Worm (Caenorhabditis elegans): ENCODE data around the gene mac-1.

ce11 chrII:13298534-13298933 lies 22.2 kb downstream of the mac-1 start:
- TF ChIP-seq lin-13 (tag; optimal IDR thresholded peaks at IDR 0.05), result no peak
- TF ChIP-seq lsy-2 (tag; optimal IDR thresholded peaks at IDR 0.05), result no peak
- TF ChIP-seq nhr-12 (tag; optimal IDR thresholded peaks at IDR 0.05), result no peak
- TF ChIP-seq mab-5 (tag; optimal IDR thresholded peaks at IDR 0.05), result no peak
- no peak for TF ChIP-seq elt-1 (tag; optimal IDR thresholded peaks at IDR 0.05; ENCODE audit: borderline replicate concordance, insufficient read depth)
- no peak for TF ChIP-seq M03D4.4 (tag; optimal IDR thresholded peaks at IDR 0.05)
- no peak for TF ChIP-seq ztf-11 (tag; optimal IDR thresholded peaks at IDR 0.05)
- no peak for TF ChIP-seq pha-4 (tag; optimal IDR thresholded peaks at IDR 0.05)
- no peak for TF ChIP-seq nhr-237 (tag; optimal IDR thresholded peaks at IDR 0.05)
- TF ChIP-seq nhr-76 (tag; optimal IDR thresholded peaks at IDR 0.05), result no peak
- no peak for TF ChIP-seq unc-62 (GFP tag; optimal IDR thresholded peaks at IDR 0.05)
- no peak for TF ChIP-seq elt-3 (tag; optimal IDR thresholded peaks at IDR 0.05)

All from whole organism, mixed stage, embryonic.